Fruit fly (Drosophila melanogaster): ENCODE measurements around the gene CG34426.
A peak's percentile ranks its signal among the peaks of the same experiment; 100 is the strongest.

The CG34426 gene

dm6 chr3L:8827133-8827867 lies 25.0 kb downstream of the CG34426 start, which contains the start of gene dally (continued):
- TF ChIP-seq bowl (GFP tag; IDR thresholded peaks at IDR 0.05) (peak; percentile 41; the same call in 1 of the 2 replicates), CG31441 (GFP tag; IDR thresholded peaks at IDR 0.05) (peak; percentile 20; the same call in 1 of the 2 replicates), ab (GFP tag; optimal IDR thresholded peaks at IDR 0.05) (no peak), Scr (GFP tag; IDR thresholded peaks at IDR 0.05; ENCODE audit: partially characterized antibody) (peak; percentile 48), CG14965 (GFP tag; optimal IDR thresholded peaks at IDR 0.05; ENCODE audit: borderline replicate concordance) (no peak), bcd (GFP tag; optimal IDR thresholded peaks at IDR 0.05) (no peak), CG11696 (GFP tag; IDR thresholded peaks at IDR 0.05) (0 out of 2 replicates have a peak, but pooled peaks have one; percentile 40), Camta (GFP tag; optimal IDR thresholded peaks at IDR 0.05) (no peak), CHES-1-like (GFP tag; optimal IDR thresholded peaks at IDR 0.05) (peak; percentile 10), dmrt99B (tag; optimal IDR thresholded peaks at IDR 0.05) (peak; percentile 20), Ets97D (GFP tag; optimal IDR thresholded peaks at IDR 0.05) (peak; percentile 10), unc-4 (GFP tag; IDR thresholded peaks at IDR 0.05; ENCODE audit: partially characterized antibody) (peak; percentile 42; the same call in 1 of the 2 replicates), CG7745 (tag; optimal IDR thresholded peaks at IDR 0.05) (no peak), Hr3 (GFP tag; optimal IDR thresholded peaks at IDR 0.05) (no peak), Hmr (GFP tag; optimal IDR thresholded peaks at IDR 0.05) (peak; percentile 50), HHEX (GFP tag; optimal IDR thresholded peaks at IDR 0.05) (peak; percentile 42), CG4328 (GFP tag; optimal IDR thresholded peaks at IDR 0.05) (peak; percentile 15), jing (GFP tag; optimal IDR thresholded peaks at IDR 0.05) (peak; percentile 42), CG12769 (tag; optimal IDR thresholded peaks at IDR 0.05) (peak; percentile 48), CoRest (tag; optimal IDR thresholded peaks at IDR 0.05) (peak; percentile 14), Jarid2 (GFP tag; optimal IDR thresholded peaks at IDR 0.05) (peak; percentile 99), grau (tag; optimal IDR thresholded peaks at IDR 0.05) (peak; percentile 21), slp2 (GFP tag; optimal IDR thresholded peaks at IDR 0.05) (no peak), CG6689 (GFP tag; IDR thresholded peaks at IDR 0.05) (no peak), CG18262 (tag; optimal IDR thresholded peaks at IDR 0.05) (peak; percentile 19), rib (GFP tag; IDR thresholded peaks at IDR 0.05) (peak; percentile 78; the same call in 1 of the 2 replicates), ftz-f1 (GFP tag; optimal IDR thresholded peaks at IDR 0.05) (peak; percentile 44), gsb-n (tag; optimal IDR thresholded peaks at IDR 0.05) (peak; percentile 3), CG2202 (tag; optimal IDR thresholded peaks at IDR 0.05) (peak; percentile 2), Eip74EF (GFP tag; optimal IDR thresholded peaks at IDR 0.05) (peak in 1 of 2 experiments; percentile 15), ato (GFP tag; IDR thresholded peaks at IDR 0.05; ENCODE audit: partially characterized antibody) (0 out of 2 replicates have a peak, but pooled peaks have one; percentile 43), vvl (GFP tag; IDR thresholded peaks at IDR 0.05) (peak; percentile 64), sens (GFP tag) (peak; percentile 76), CG10267 (tag; optimal IDR thresholded peaks at IDR 0.05) (peak; percentile 7), CG17912 (GFP tag; optimal IDR thresholded peaks at IDR 0.05) (peak; percentile 31), crp (GFP tag; optimal IDR thresholded peaks at IDR 0.05) (no peak), wdn (GFP tag; IDR thresholded peaks at IDR 0.05) (0 out of 2 replicates have a peak, but pooled peaks have one; percentile 22), Optix (GFP tag; IDR thresholded peaks at IDR 0.05) (no peak), sr (GFP tag; IDR thresholded peaks at IDR 0.05) (peak; percentile 39; the same call in 1 of the 3 replicates), Hand (GFP tag; optimal IDR thresholded peaks at IDR 0.05) (peak; percentile 14), Dip2 (GFP tag; IDR thresholded peaks at IDR 0.05) (no peak), CG6813 (GFP tag; optimal IDR thresholded peaks at IDR 0.05) (peak; percentile 33), ATbp (GFP tag; optimal IDR thresholded peaks at IDR 0.05) (no peak), CG1024 (GFP tag; IDR thresholded peaks at IDR 0.05) (no peak; the same call in 1 of the 2 replicates), CG6254 (GFP tag; optimal IDR thresholded peaks at IDR 0.05) (peak; percentile 55), CG11398 (GFP tag; optimal IDR thresholded peaks at IDR 0.05) (peak; percentile 3), CG17612 (GFP tag; IDR thresholded peaks at IDR 0.05) (no peak)

All from whole organism, embryonic.